Fruit fly (Drosophila melanogaster) whole organism, embryonic: Measurements from ENCODE around the gene gce.

ENCODE experiments used
- Antp ChIP-seq: fragments of 200-800 bp; sonication (Bioruptor generic); optimal IDR thresholded peaks from 3 replicates; lab custom pipeline; 2016; ENCODE audit warnings: missing biosample characterization, missing genetic modification characterization
- Atf3 ChIP-seq: fragments of 200-800 bp; sonication (Bioruptor generic); optimal IDR thresholded peaks from 3 replicates; lab custom pipeline; 2016; ENCODE audit warnings: missing biosample characterization, missing genetic modification characterization
- B-H1 ChIP-seq: fragments of 200-800 bp; sonication (Bioruptor generic); IDR thresholded peaks from 3 replicates; pipeline ENCODE4 v1.3.6; 2022; ENCODE audit warnings: missing biosample characterization, missing genetic modification characterization
- CG10274 ChIP-seq: fragments of 200-800 bp; sonication (Bioruptor generic); optimal IDR thresholded peaks from 3 replicates; lab custom pipeline; 2017; ENCODE audit warnings: missing biosample characterization, mild to moderate bottlenecking, missing genetic modification characterization
- CG10959 ChIP-seq: fragments of 200-800 bp; sonication (Bioruptor generic); IDR thresholded peaks from 2 replicates; pipeline ENCODE4 v1.3.6; 2022; ENCODE audit warnings: missing biosample characterization, missing genetic modification characterization
- CG11696 ChIP-seq: fragments of 200-800 bp; sonication (Bioruptor generic); IDR thresholded peaks from 2 replicates; pipeline ENCODE4 v1.3.6; 2022; ENCODE audit warnings: missing biosample characterization, missing genetic modification characterization
- CG13894 ChIP-seq: fragments of 200-800 bp; sonication (Bioruptor generic); optimal IDR thresholded peaks from 3 replicates; lab custom pipeline; 2018; ENCODE audit warnings: missing biosample characterization, mild to moderate bottlenecking, missing genetic modification characterization, moderate library complexity
- CG14965 ChIP-seq: fragments of 200-800 bp; sonication (Bioruptor generic); optimal IDR thresholded peaks from 2 replicates; lab custom pipeline; 2016; ENCODE audit warnings: missing biosample characterization, missing genetic modification characterization, borderline replicate concordance
- CG1602 ChIP-seq: fragments of 200-800 bp; sonication (Bioruptor generic); optimal IDR thresholded peaks from 3 replicates; lab custom pipeline; 2016; ENCODE audit warnings: missing biosample characterization, missing genetic modification characterization
- CG17385 ChIP-seq: fragments of 200-800 bp; sonication (Bioruptor generic); optimal IDR thresholded peaks from 3 replicates; lab custom pipeline; 2018; ENCODE audit warnings: missing biosample characterization, mild to moderate bottlenecking, missing genetic modification characterization
- CG17802 ChIP-seq: fragments of 200-800 bp; sonication (Bioruptor generic); optimal IDR thresholded peaks from 2 replicates; lab custom pipeline; 2018; ENCODE audit warnings: missing biosample characterization, mild to moderate bottlenecking, missing genetic modification characterization, moderate library complexity
- CG18262 ChIP-seq: fragments of 200-800 bp; optimal IDR thresholded peaks from 3 replicates; lab custom pipeline; 2019; ENCODE audit warnings: missing biosample characterization, mild to moderate bottlenecking, missing genetic modification characterization, moderate library complexity
- CG2202 ChIP-seq: fragments of 200-800 bp; sonication (Bioruptor generic); optimal IDR thresholded peaks from 2 replicates; lab custom pipeline; 2018; ENCODE audit warnings: missing biosample characterization, mild to moderate bottlenecking, missing genetic modification characterization
- CG2678 ChIP-seq: fragments of 200-800 bp; sonication (Bioruptor generic); optimal IDR thresholded peaks from 3 replicates; lab custom pipeline; 2019; ENCODE audit warnings: missing biosample characterization, mild to moderate bottlenecking, missing genetic modification characterization, moderate library complexity
- CG30431 ChIP-seq: fragments of 200-800 bp; sonication (Bioruptor generic); optimal IDR thresholded peaks from 2 replicates; lab custom pipeline; 2017; ENCODE audit warnings: missing biosample characterization, missing genetic modification characterization
- CG34376 ChIP-seq: fragments of 200-800 bp; sonication (Bioruptor generic); optimal IDR thresholded peaks from 2 replicates; lab custom pipeline; 2018; ENCODE audit warnings: missing biosample characterization, mild to moderate bottlenecking, missing genetic modification characterization
- CG3838 ChIP-seq: fragments of 200-800 bp; sonication (Bioruptor generic); optimal IDR thresholded peaks from 3 replicates; lab custom pipeline; 2016; ENCODE audit warnings: missing biosample characterization, missing genetic modification characterization
- CG4360 ChIP-seq: fragments of 200-800 bp; sonication (Bioruptor generic); IDR thresholded peaks from 2 replicates; pipeline ENCODE4 v1.3.6; 2022; ENCODE audit warnings: missing biosample characterization, missing genetic modification characterization
- CG5180 ChIP-seq: fragments of 200-800 bp; sonication (Bioruptor generic); optimal IDR thresholded peaks from 3 replicates; lab custom pipeline; 2017; ENCODE audit warnings: missing biosample characterization, missing genetic modification characterization, mild to moderate bottlenecking, moderate library complexity, missing genetic modification reagents
- CG6683 ChIP-seq: fragments of 200-800 bp; sonication (Bioruptor generic); optimal IDR thresholded peaks from 2 replicates; lab custom pipeline; 2017; ENCODE audit warnings: missing biosample characterization, mild to moderate bottlenecking, missing genetic modification characterization, missing genetic modification reagents
- CG7745 ChIP-seq: fragments of 200-800 bp; sonication (Bioruptor generic); optimal IDR thresholded peaks from 2 replicates; lab custom pipeline; 2018; ENCODE audit warnings: missing biosample characterization, mild to moderate bottlenecking, missing genetic modification characterization, moderate library complexity
- CG7928 ChIP-seq: fragments of 200-800 bp; sonication (Bioruptor generic); optimal IDR thresholded peaks from 2 replicates; lab custom pipeline; 2017; ENCODE audit warnings: missing biosample characterization, mild to moderate bottlenecking, missing genetic modification characterization
- CG8359 ChIP-seq: fragments of 200-800 bp; sonication (Bioruptor generic); optimal IDR thresholded peaks from 2 replicates; lab custom pipeline; 2017; ENCODE audit warnings: missing biosample characterization, mild to moderate bottlenecking, missing genetic modification characterization, borderline replicate concordance
- CG9932 ChIP-seq: fragments of 200-800 bp; sonication (Bioruptor generic); IDR thresholded peaks from 2 replicates; pipeline ENCODE4 v1.3.6; 2022; ENCODE audit warnings: missing biosample characterization, missing genetic modification characterization
- D19B ChIP-seq: fragments of 200-800 bp; sonication (Bioruptor generic); optimal IDR thresholded peaks from 2 replicates; lab custom pipeline; 2017; ENCODE audit warnings: missing biosample characterization, mild to moderate bottlenecking, missing genetic modification characterization
- E2f2 ChIP-seq: fragments of 200-800 bp; sonication (Bioruptor generic); IDR thresholded peaks from 2 replicates; pipeline ENCODE4 v1.3.6; 2022; ENCODE audit warnings: missing biosample characterization, missing genetic modification characterization
- Ets97D ChIP-seq: fragments of 200-800 bp; sonication (Bioruptor generic); optimal IDR thresholded peaks from 3 replicates; lab custom pipeline; 2016; ENCODE audit warnings: missing biosample characterization, missing genetic modification characterization
- GATAe ChIP-seq: fragments of 200-800 bp; sonication (Bioruptor generic); conservative IDR thresholded peaks from 2 replicates; pipeline ENCODE4 v1.3.6; 2022; ENCODE audit warnings: missing biosample characterization, missing genetic modification characterization
- Lhr ChIP-seq: fragments of 200-800 bp; sonication (Bioruptor generic); optimal IDR thresholded peaks from 3 replicates; lab custom pipeline; 2017; ENCODE audit warnings: mild to moderate bottlenecking, missing biosample characterization, missing genetic modification reagents, missing genetic modification characterization
- MBD-R2 ChIP-seq: fragments of 200-800 bp; sonication (Bioruptor generic); IDR thresholded peaks from 2 replicates; pipeline ENCODE4 v1.3.6; 2022; ENCODE audit warnings: missing biosample characterization, missing genetic modification characterization
- Neu2 ChIP-seq: fragments of 200-800 bp; sonication (Bioruptor generic); optimal IDR thresholded peaks from 3 replicates; lab custom pipeline; 2016; ENCODE audit warnings: missing biosample characterization, missing genetic modification characterization, borderline replicate concordance
- Spps ChIP-seq: fragments of 200-800 bp; sonication (Bioruptor generic); optimal IDR thresholded peaks from 2 replicates; lab custom pipeline; 2018; ENCODE audit warnings: missing biosample characterization, mild to moderate bottlenecking, missing genetic modification characterization
- TFAM ChIP-seq: fragments of 200-800 bp; sonication (Bioruptor generic); optimal IDR thresholded peaks from 2 replicates; lab custom pipeline; 2017; ENCODE audit warnings: missing biosample characterization, missing genetic modification characterization, inconsistent platforms
- YL-1 ChIP-seq: fragments of 200-800 bp; sonication (Bioruptor generic); optimal IDR thresholded peaks from 3 replicates; lab custom pipeline; 2017; ENCODE audit warnings: missing biosample characterization, mild to moderate bottlenecking, missing genetic modification characterization
- ara ChIP-seq: fragments of 200-800 bp; sonication (Bioruptor generic); IDR thresholded peaks from 2 replicates; pipeline ENCODE4 v1.3.6; 2022; ENCODE audit warnings: missing biosample characterization, missing genetic modification characterization
- cg ChIP-seq: fragments of 200-800 bp; sonication (Bioruptor generic); optimal IDR thresholded peaks from 3 replicates; lab custom pipeline; 2019; ENCODE audit warnings: missing biosample characterization, mild to moderate bottlenecking, missing genetic modification characterization, moderate library complexity
- dmrt99B ChIP-seq: fragments of 200-800 bp; sonication (Bioruptor generic); optimal IDR thresholded peaks from 2 replicates; lab custom pipeline; 2018; ENCODE audit warnings: missing biosample characterization, mild to moderate bottlenecking, missing genetic modification characterization, moderate library complexity
- en ChIP-seq: fragments of 200-800 bp; sonication (Bioruptor generic); optimal IDR thresholded peaks from 2 replicates; lab custom pipeline; 2016; ENCODE audit warnings: missing biosample characterization, missing genetic modification characterization
- jumu ChIP-seq: fragments of 200-800 bp; sonication (Bioruptor generic); optimal IDR thresholded peaks from 3 replicates; lab custom pipeline; 2016; ENCODE audit warnings: missing biosample characterization, missing genetic modification characterization
- knrl ChIP-seq: fragments of 200-800 bp; sonication (Bioruptor generic); IDR thresholded peaks from 3 replicates; pipeline ENCODE4 v1.3.6; 2022; ENCODE audit warnings: missing biosample characterization, missing genetic modification characterization; ENCODE audit not compliant: partially characterized antibody
- lmd ChIP-seq: fragments of 200-800 bp; sonication (Bioruptor generic); IDR thresholded peaks from 2 replicates; pipeline ENCODE4 v1.3.6; 2022; ENCODE audit warnings: missing biosample characterization, missing genetic modification characterization
- mirr ChIP-seq: fragments of 200-800 bp; sonication (Bioruptor generic); optimal IDR thresholded peaks from 3 replicates; lab custom pipeline; 2018; ENCODE audit warnings: missing biosample characterization, mild to moderate bottlenecking, missing genetic modification characterization
- nerfin-1 ChIP-seq: fragments of 200-800 bp; sonication (Bioruptor generic); optimal IDR thresholded peaks from 3 replicates; lab custom pipeline; 2019; ENCODE audit warnings: missing biosample characterization, mild to moderate bottlenecking, missing genetic modification characterization, moderate library complexity
- pros ChIP-seq: fragments of 200-800 bp; sonication (Bioruptor generic); optimal IDR thresholded peaks from 3 replicates; lab custom pipeline; 2019; ENCODE audit warnings: missing biosample characterization, mild to moderate bottlenecking, missing genetic modification characterization, moderate library complexity
- repo ChIP-seq: fragments of 200-800 bp; sonication (Bioruptor generic); optimal IDR thresholded peaks from 2 replicates; lab custom pipeline; 2016; ENCODE audit warnings: missing biosample characterization, missing genetic modification characterization
- scrt ChIP-seq: fragments of 200-800 bp; sonication (Bioruptor generic); optimal IDR thresholded peaks from 2 replicates; lab custom pipeline; 2018; ENCODE audit warnings: missing biosample characterization, mild to moderate bottlenecking, missing genetic modification characterization, moderate library complexity
- sd ChIP-seq: fragments of 200-800 bp; sonication (Bioruptor generic); optimal IDR thresholded peaks from 3 replicates; lab custom pipeline; 2018; ENCODE audit warnings: missing biosample characterization, mild to moderate bottlenecking, missing genetic modification characterization, moderate library complexity
- tio ChIP-seq: fragments of 200-800 bp; sonication (Bioruptor generic); optimal IDR thresholded peaks from 2 replicates; lab custom pipeline; 2017; ENCODE audit warnings: missing biosample characterization, missing genetic modification characterization, inconsistent platforms
- ttk ChIP-seq: fragments of 200-800 bp; sonication (Bioruptor generic); IDR thresholded peaks from 2 replicates; pipeline ENCODE4 v2.1.2; 2022; ENCODE audit warnings: missing biosample characterization, missing genetic modification characterization

Gene gce

dm6 chrX:15323302-15323880 is 25.8 kb downstream of the gce start (continued):
- TF ChIP-seq Atf3: peak; percentile 79
- TF ChIP-seq Neu2 (GFP tag; lab: Kevin White, UChicago): no peak
- peak; percentile 64; the same call in 1 of the 2 replicates for TF ChIP-seq CG11696 (GFP tag; lab: Robert Waterston, UW)
- peak; percentile 78 for TF ChIP-seq CG17385 (GFP tag; lab: Kevin White, UChicago)
- TF ChIP-seq jumu: peak; percentile 92
- TF ChIP-seq CG34376 (GFP tag; lab: Kevin White, UChicago): peak; percentile 92
- peak; percentile 32 for TF ChIP-seq CG8359 (GFP tag; lab: Kevin White, UChicago)
- peak; percentile 58 for TF ChIP-seq CG7928 (GFP tag; lab: Kevin White, UChicago)
- peak; percentile 65 for TF ChIP-seq CG10274
- TF ChIP-seq Spps (tag; lab: Kevin White, UChicago): peak; percentile 12
- peak; percentile 45 for TF ChIP-seq Lhr
- peak; percentile 46 for TF ChIP-seq CG3838 (GFP tag; lab: Kevin White, UChicago)
- peak; percentile 83 for TF ChIP-seq CG13894 (tag; lab: Kevin White, UChicago)
- peak; percentile 32 for TF ChIP-seq D19B (GFP tag; lab: Kevin White, UChicago)
- TF ChIP-seq GATAe (GFP tag; lab: Robert Waterston, UW): peak; percentile 37; the same call in 1 of the 2 replicates
- TF ChIP-seq sd: peak; percentile 76
- peak; percentile 49 for TF ChIP-seq nerfin-1 (tag; lab: Kevin White, UChicago)
- TF ChIP-seq CG18262 (tag; lab: Kevin White, UChicago): peak; percentile 47
- peak; percentile 62 for TF ChIP-seq CG30431 (GFP tag; lab: Kevin White, UChicago)
- TF ChIP-seq CG6683 (GFP tag; lab: Kevin White, UChicago): peak; percentile 70
- TF ChIP-seq CG7745 (tag; lab: Kevin White, UChicago): no peak
- no peak for TF ChIP-seq tio (GFP tag; lab: Kevin White, UChicago)
- TF ChIP-seq CG14965 (GFP tag; lab: Kevin White, UChicago): peak; percentile 21
- peak; percentile 88 for TF ChIP-seq mirr (GFP tag; lab: Kevin White, UChicago)
- TF ChIP-seq CG10959: peak; percentile 75
- peak; percentile 66; the same call in 1 of the 2 replicates for TF ChIP-seq E2f2 (GFP tag; lab: Robert Waterston, UW)
- peak; percentile 59 for TF ChIP-seq CG4360
- peak; percentile 95 for TF ChIP-seq MBD-R2 (GFP tag; lab: Robert Waterston, UW)
- TF ChIP-seq knrl (GFP tag; lab: Robert Waterston, UW): peak; percentile 55; the same call in 2 of the 3 replicates
- TF ChIP-seq YL-1 (GFP tag; lab: Kevin White, UChicago): peak; percentile 97
- peak; percentile 88 for TF ChIP-seq lmd
- TF ChIP-seq Antp: peak; percentile 96
- TF ChIP-seq ttk (GFP tag; lab: Robert Waterston, UW): peak; percentile 79
- TF ChIP-seq CG2678 (tag; lab: Kevin White, UChicago): peak; percentile 72
- TF ChIP-seq scrt: peak; percentile 64
- peak; percentile 59 for TF ChIP-seq en
- TF ChIP-seq TFAM: no peak
- peak; percentile 96 for TF ChIP-seq CG9932 (GFP tag; lab: Robert Waterston, UW)
- TF ChIP-seq CG5180 (GFP tag; lab: Kevin White, UChicago): peak; percentile 73
- peak; percentile 76 for TF ChIP-seq repo (GFP tag; lab: Kevin White, UChicago)
- TF ChIP-seq B-H1: peak; percentile 80
- TF ChIP-seq CG1602 (GFP tag; lab: Kevin White, UChicago): peak; percentile 65
- peak; percentile 73 for TF ChIP-seq dmrt99B (tag; lab: Kevin White, UChicago)
- peak; percentile 34 for TF ChIP-seq CG17802 (tag; lab: Kevin White, UChicago)
- peak; percentile 81 for TF ChIP-seq ara
- TF ChIP-seq Ets97D: peak; percentile 86
- TF ChIP-seq pros (GFP tag; lab: Kevin White, UChicago): peak; percentile 32
- peak; percentile 19 for TF ChIP-seq cg
- TF ChIP-seq CG2202 (tag; lab: Kevin White, UChicago): peak; percentile 35
